Fruit fly (Drosophila melanogaster) whole organism, wandering third instar larva: Measurements from ENCODE around the gene Arr2.

ENCODE experiments used
- Hnf4 ChIP-seq: fragments of 200-800 bp; sonication (Bioruptor generic); optimal IDR thresholded peaks from 2 replicates; lab custom pipeline; 2016; ENCODE audit warnings: missing biosample characterization, mild to moderate bottlenecking, missing genetic modification characterization
- Hr78 ChIP-seq: fragments of >200 bp; optimal IDR thresholded peaks from 2 replicates; lab custom pipeline; 2017; ENCODE audit warnings: missing biosample characterization, missing genetic modification characterization
- Hr83 ChIP-seq: fragments of 200-300 bp; sonication (Bioruptor generic); optimal IDR thresholded peaks from 2 replicates; lab custom pipeline; 2016; ENCODE audit warnings: missing biosample characterization, mild to moderate bottlenecking, missing genetic modification characterization, moderate library complexity; ENCODE audit not compliant: poor library complexity, severe bottlenecking
- Vsx2 ChIP-seq: fragments of 200-300, 225-300 bp; sonication (Bioruptor generic); optimal IDR thresholded peaks from 2 replicates; lab custom pipeline; 2018; ENCODE audit warnings: missing biosample characterization, missing genetic modification characterization; ENCODE audit not compliant: partially characterized antibody
- pan ChIP-seq: fragments of >200 bp; optimal IDR thresholded peaks from 2 replicates; lab custom pipeline; 2017
- psq ChIP-seq: fragments of 200-800 bp; sonication (Bioruptor generic); optimal IDR thresholded peaks from 3 replicates; lab custom pipeline; 2017; ENCODE audit warnings: missing biosample characterization, mild to moderate bottlenecking, missing genetic modification characterization, moderate library complexity
- sage ChIP-seq: fragments of 200-800 bp; sonication (Bioruptor generic); optimal IDR thresholded peaks from 2 replicates; lab custom pipeline; 2016; ENCODE audit warnings: missing biosample characterization, mild to moderate bottlenecking, missing genetic modification characterization
- usp ChIP-seq: fragments of >200 bp; optimal IDR thresholded peaks from 2 replicates; lab custom pipeline; 2017; ENCODE audit warnings: missing biosample characterization, missing genetic modification characterization
- woc ChIP-seq: sonication (Bioruptor generic); optimal IDR thresholded peaks from 2 replicates; lab custom pipeline; 2016; ENCODE audit warnings: missing biosample characterization, mild to moderate bottlenecking, missing genetic modification characterization

DNA sequence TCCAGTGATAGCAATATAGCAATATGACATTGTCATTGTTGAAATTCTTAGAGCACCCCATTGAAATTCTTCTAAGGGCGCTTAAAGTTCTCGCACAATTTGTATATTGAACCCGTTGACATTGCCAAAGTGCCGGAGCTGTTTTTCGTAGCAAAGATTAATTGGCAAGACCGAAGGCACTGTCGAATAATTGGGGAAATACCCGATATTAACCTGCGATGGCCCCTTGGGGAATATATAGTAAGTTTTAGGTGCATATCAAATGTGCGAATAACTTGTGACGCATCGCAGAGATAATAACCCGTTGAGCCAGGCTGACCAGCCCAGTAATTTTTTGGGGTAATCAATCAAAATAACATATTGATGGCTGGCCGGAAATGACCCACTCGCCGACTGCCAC, 37.9 kb upstream of the Arr2 start:
- TF ChIP-seq woc, result no peak
- TF ChIP-seq psq (GFP tag; lab: Kevin White, UChicago), result no peak
- TF ChIP-seq Vsx2, result no peak
- TF ChIP-seq Hnf4 (GFP tag; lab: Kevin White, UChicago), result no peak
- no peak for TF ChIP-seq sage
- no peak for TF ChIP-seq usp (GFP tag; lab: Kevin White, UChicago)
- no peak for TF ChIP-seq pan (lab: Kevin White, UChicago)
- no peak for TF ChIP-seq Hr78 (GFP tag; lab: Kevin White, UChicago)
- TF ChIP-seq Hr83 (GFP tag; lab: Kevin White, UChicago), result no peak
